Fruit fly (Drosophila melanogaster) whole organism, embryonic: Measurements from ENCODE around the gene CG32590.

Source experiments
- Bgb ChIP-seq: fragments of 200-800 bp; sonication (Bioruptor generic); IDR thresholded peaks from 2 replicates; pipeline ENCODE4 v1.3.6; 2022; ENCODE audit warnings: missing biosample characterization, missing genetic modification characterization; ENCODE audit not compliant: partially characterized antibody
- CG11085 ChIP-seq: fragments of 200-800 bp; sonication (Bioruptor generic); IDR thresholded peaks from 2 replicates; pipeline ENCODE4 v1.3.6; 2022; ENCODE audit warnings: missing biosample characterization, missing genetic modification characterization
- CG13287 ChIP-seq: fragments of 200-800 bp; sonication (Bioruptor generic); IDR thresholded peaks from 2 replicates; pipeline ENCODE4 v1.3.6; 2022; ENCODE audit warnings: missing biosample characterization, missing genetic modification characterization; ENCODE audit not compliant: partially characterized antibody
- CG16813 ChIP-seq: fragments of 200-800 bp; sonication (Bioruptor generic); IDR thresholded peaks from 3 replicates; pipeline ENCODE4 v1.3.6; 2022; ENCODE audit warnings: missing biosample characterization, missing genetic modification characterization; ENCODE audit not compliant: partially characterized antibody
- CG17328 ChIP-seq: fragments of 200-800 bp; sonication (Bioruptor generic); IDR thresholded peaks from 2 replicates; pipeline ENCODE4 v1.3.6; 2022; ENCODE audit warnings: missing biosample characterization, missing genetic modification characterization
- CG17359 ChIP-seq: fragments of 200-800 bp; sonication (Bioruptor generic); optimal IDR thresholded peaks from 3 replicates; lab custom pipeline; 2018; ENCODE audit warnings: missing biosample characterization, mild to moderate bottlenecking, missing genetic modification characterization, moderate library complexity
- CG18476 ChIP-seq: fragments of 200-800 bp; sonication (Bioruptor generic); optimal IDR thresholded peaks from 2 replicates; lab custom pipeline; 2016; ENCODE audit warnings: missing biosample characterization, mild to moderate bottlenecking, missing genetic modification characterization
- CG2712 ChIP-seq: fragments of 200-800 bp; optimal IDR thresholded peaks from 3 replicates; lab custom pipeline; 2019; ENCODE audit warnings: missing biosample characterization, mild to moderate bottlenecking, missing genetic modification characterization, moderate library complexity
- CG30403 ChIP-seq: fragments of 200-800 bp; sonication (Bioruptor generic); optimal IDR thresholded peaks from 3 replicates; lab custom pipeline; 2016; ENCODE audit warnings: missing biosample characterization, missing genetic modification characterization
- CG32772 ChIP-seq: fragments of 200-800 bp; sonication (Bioruptor generic); IDR thresholded peaks from 2 replicates; pipeline ENCODE4 v1.3.6; 2022; ENCODE audit warnings: missing biosample characterization, missing genetic modification characterization
- CG33557 ChIP-seq: fragments of 200-800 bp; sonication (Bioruptor generic); optimal IDR thresholded peaks from 2 replicates; lab custom pipeline; 2019; ENCODE audit warnings: missing biosample characterization, mild to moderate bottlenecking, missing genetic modification characterization, moderate library complexity
- CG8089 ChIP-seq: fragments of 200-800 bp; sonication (Bioruptor generic); optimal IDR thresholded peaks from 3 replicates; lab custom pipeline; 2016; ENCODE audit warnings: missing biosample characterization, missing genetic modification characterization
- CG8290 ChIP-seq, 3 experiments: fragments of 200-800 bp; sonication (Bioruptor generic); optimal IDR thresholded peaks; 2 replicates each; lab custom pipeline; 2016 to 2019; ENCODE audit warnings: missing biosample characterization in 3 of 3, missing genetic modification characterization in 3 of 3, mild to moderate bottlenecking in 2 of 3, moderate library complexity in 1 of 3
- CG8944 ChIP-seq: fragments of 200-800 bp; sonication (Bioruptor generic); optimal IDR thresholded peaks from 3 replicates; lab custom pipeline; 2016; ENCODE audit warnings: missing biosample characterization, missing genetic modification characterization
- CG9797 ChIP-seq: fragments of 200-800 bp; sonication (Bioruptor generic); optimal IDR thresholded peaks from 3 replicates; lab custom pipeline; 2018; ENCODE audit warnings: missing biosample characterization, mild to moderate bottlenecking, missing genetic modification characterization
- Dfd ChIP-seq, 2 experiments: fragments of >200 bp; optimal IDR thresholded peaks; 2 replicates each; lab custom pipeline; 2017; ENCODE audit warnings: missing biosample characterization in 2 of 2, missing genetic modification characterization in 2 of 2
- Dll ChIP-seq: fragments of 200-800 bp; sonication (Bioruptor generic); IDR thresholded peaks from 4 replicates; pipeline ENCODE4 v1.3.6; 2022; ENCODE audit warnings: missing biosample characterization, missing genetic modification characterization; ENCODE audit not compliant: partially characterized antibody
- Doc3 ChIP-seq: fragments of 200-800 bp; sonication (Bioruptor generic); IDR thresholded peaks from 3 replicates; pipeline ENCODE4 v1.3.6; 2022; ENCODE audit warnings: missing biosample characterization, missing genetic modification characterization; ENCODE audit not compliant: partially characterized antibody
- Eip74EF ChIP-seq, 2 experiments: fragments of 200-800 bp in 1 of 2; fragments of >200 bp in 1 of 2; sonication (Bioruptor generic) in 1 of 2; optimal IDR thresholded peaks; 2 replicates each; lab custom pipeline; 2017 to 2019; ENCODE audit warnings: missing biosample characterization in 2 of 2, missing genetic modification characterization in 2 of 2, mild to moderate bottlenecking in 1 of 2, moderate library complexity in 1 of 2
- Gsc ChIP-seq: fragments of 200-800 bp; sonication (Bioruptor generic); IDR thresholded peaks from 2 replicates; pipeline ENCODE4 v1.3.6; 2022; ENCODE audit warnings: missing biosample characterization, missing genetic modification characterization
- HLH4C ChIP-seq: fragments of 200-800 bp; sonication (Bioruptor generic); IDR thresholded peaks from 3 replicates; pipeline ENCODE4 v1.3.6; 2022; ENCODE audit warnings: missing biosample characterization, missing genetic modification characterization; ENCODE audit not compliant: partially characterized antibody
- Hr78 ChIP-seq, 2 experiments: fragments of 200-800 bp in 1 of 2; fragments of >200 bp in 1 of 2; sonication (Bioruptor generic) in 1 of 2; optimal IDR thresholded peaks; 2 replicates each; lab custom pipeline; 2017 to 2019; ENCODE audit warnings: missing biosample characterization in 2 of 2, missing genetic modification characterization in 2 of 2, mild to moderate bottlenecking in 1 of 2, moderate library complexity in 1 of 2
- Lhr ChIP-seq: fragments of 200-800 bp; sonication (Bioruptor generic); optimal IDR thresholded peaks from 3 replicates; lab custom pipeline; 2017; ENCODE audit warnings: mild to moderate bottlenecking, missing biosample characterization, missing genetic modification reagents, missing genetic modification characterization
- MBD-R2 ChIP-seq: fragments of 200-800 bp; sonication (Bioruptor generic); IDR thresholded peaks from 2 replicates; pipeline ENCODE4 v1.3.6; 2022; ENCODE audit warnings: missing biosample characterization, missing genetic modification characterization
- Scr ChIP-seq: fragments of 200-800 bp; sonication (Bioruptor generic); IDR thresholded peaks from 2 replicates; pipeline ENCODE4 v1.3.6; 2022; ENCODE audit warnings: missing biosample characterization, missing genetic modification characterization; ENCODE audit not compliant: partially characterized antibody
- Sin3A ChIP-seq: fragments of >200 bp; optimal IDR thresholded peaks from 2 replicates; lab custom pipeline; 2018
- Sox102F ChIP-seq: fragments of 200-800 bp; sonication (Bioruptor generic); optimal IDR thresholded peaks from 2 replicates; lab custom pipeline; 2018; ENCODE audit warnings: missing biosample characterization, mild to moderate bottlenecking, missing genetic modification characterization, moderate library complexity
- Taf1 ChIP-seq: fragments of 200-800 bp; sonication (Bioruptor generic); IDR thresholded peaks from 2 replicates; pipeline ENCODE4 v1.3.6; 2022; ENCODE audit warnings: missing biosample characterization, missing genetic modification characterization
- YL-1 ChIP-seq: fragments of 200-800 bp; sonication (Bioruptor generic); optimal IDR thresholded peaks from 3 replicates; lab custom pipeline; 2017; ENCODE audit warnings: missing biosample characterization, mild to moderate bottlenecking, missing genetic modification characterization
- ap ChIP-seq: fragments of 200-800 bp; sonication (Bioruptor generic); IDR thresholded peaks from 2 replicates; pipeline ENCODE4 v1.3.6; 2022; ENCODE audit warnings: missing biosample characterization, missing genetic modification characterization
- ato ChIP-seq: fragments of 200-800 bp; sonication (Bioruptor generic); IDR thresholded peaks from 2 replicates; pipeline ENCODE4 v1.3.6; 2022; ENCODE audit warnings: missing biosample characterization, missing genetic modification characterization; ENCODE audit not compliant: partially characterized antibody
- bsh ChIP-seq, 2 experiments: fragments of 200-800 bp; sonication (Bioruptor generic); optimal IDR thresholded peaks; 2 replicates each; lab custom pipeline; 2017 to 2018; ENCODE audit warnings: mild to moderate bottlenecking in 2 of 2, missing biosample characterization in 2 of 2, missing genetic modification characterization in 2 of 2, moderate library complexity in 1 of 2
- caup ChIP-seq: fragments of 200-800 bp; sonication (Bioruptor generic); optimal IDR thresholded peaks from 3 replicates; lab custom pipeline; 2017; ENCODE audit warnings: missing biosample characterization, mild to moderate bottlenecking, missing genetic modification characterization, moderate library complexity; ENCODE audit not compliant: severe bottlenecking
- croc ChIP-seq: fragments of 200-800 bp; sonication (Bioruptor generic); conservative IDR thresholded peaks from 3 replicates; pipeline ENCODE4 v1.3.6; 2022; ENCODE audit warnings: missing biosample characterization, missing genetic modification characterization
- ems ChIP-seq: fragments of 200-800 bp; sonication (Bioruptor generic); optimal IDR thresholded peaks from 3 replicates; lab custom pipeline; 2016; ENCODE audit warnings: missing biosample characterization, missing genetic modification characterization
- en ChIP-seq: fragments of 200-800 bp; sonication (Bioruptor generic); optimal IDR thresholded peaks from 2 replicates; lab custom pipeline; 2016; ENCODE audit warnings: missing biosample characterization, missing genetic modification characterization
- gem ChIP-seq: fragments of 200-800 bp; sonication (Bioruptor generic); optimal IDR thresholded peaks from 2 replicates; lab custom pipeline; 2019; ENCODE audit warnings: missing biosample characterization, mild to moderate bottlenecking, missing genetic modification characterization, moderate library complexity
- jing ChIP-seq: fragments of 200-800 bp; sonication (Bioruptor generic); optimal IDR thresholded peaks from 2 replicates; lab custom pipeline; 2018; ENCODE audit warnings: missing biosample characterization, mild to moderate bottlenecking, missing genetic modification characterization
- knrl ChIP-seq: fragments of 200-800 bp; sonication (Bioruptor generic); IDR thresholded peaks from 3 replicates; pipeline ENCODE4 v1.3.6; 2022; ENCODE audit warnings: missing biosample characterization, missing genetic modification characterization; ENCODE audit not compliant: partially characterized antibody
- nerfin-2 ChIP-seq: fragments of 200-800 bp; sonication (Bioruptor generic); IDR thresholded peaks from 2 replicates; pipeline ENCODE4 v1.3.6; 2022; ENCODE audit warnings: missing biosample characterization, missing genetic modification characterization; ENCODE audit not compliant: partially characterized antibody
- org-1 ChIP-seq: fragments of 200-800 bp; sonication (Bioruptor generic); optimal IDR thresholded peaks from 2 replicates; lab custom pipeline; 2017; ENCODE audit warnings: missing biosample characterization, missing genetic modification characterization
- pros ChIP-seq: fragments of 200-800 bp; sonication (Bioruptor generic); optimal IDR thresholded peaks from 3 replicates; lab custom pipeline; 2019; ENCODE audit warnings: missing biosample characterization, mild to moderate bottlenecking, missing genetic modification characterization, moderate library complexity
- pum ChIP-seq: fragments of 200-800 bp; sonication (Bioruptor generic); optimal IDR thresholded peaks from 2 replicates; lab custom pipeline; 2016; ENCODE audit warnings: missing biosample characterization, missing genetic modification characterization
- pzg ChIP-seq: fragments of 200-800 bp; sonication (Bioruptor generic); optimal IDR thresholded peaks from 3 replicates; lab custom pipeline; 2018; ENCODE audit warnings: missing biosample characterization, mild to moderate bottlenecking, missing genetic modification characterization, moderate library complexity
- rib ChIP-seq: fragments of 200-800 bp; sonication (Bioruptor generic); IDR thresholded peaks from 2 replicates; pipeline ENCODE4 v1.3.6; 2022; ENCODE audit warnings: missing biosample characterization, missing genetic modification characterization
- sens-2 ChIP-seq: fragments of 200-800 bp; sonication (Bioruptor generic); IDR thresholded peaks from 2 replicates; pipeline ENCODE4 v1.3.6; 2022; ENCODE audit warnings: missing biosample characterization, missing genetic modification characterization
- trem ChIP-seq: fragments of 200-800 bp; optimal IDR thresholded peaks from 3 replicates; lab custom pipeline; 2019; ENCODE audit warnings: missing biosample characterization, mild to moderate bottlenecking, missing genetic modification characterization, moderate library complexity

Gene CG32590

DNA sequence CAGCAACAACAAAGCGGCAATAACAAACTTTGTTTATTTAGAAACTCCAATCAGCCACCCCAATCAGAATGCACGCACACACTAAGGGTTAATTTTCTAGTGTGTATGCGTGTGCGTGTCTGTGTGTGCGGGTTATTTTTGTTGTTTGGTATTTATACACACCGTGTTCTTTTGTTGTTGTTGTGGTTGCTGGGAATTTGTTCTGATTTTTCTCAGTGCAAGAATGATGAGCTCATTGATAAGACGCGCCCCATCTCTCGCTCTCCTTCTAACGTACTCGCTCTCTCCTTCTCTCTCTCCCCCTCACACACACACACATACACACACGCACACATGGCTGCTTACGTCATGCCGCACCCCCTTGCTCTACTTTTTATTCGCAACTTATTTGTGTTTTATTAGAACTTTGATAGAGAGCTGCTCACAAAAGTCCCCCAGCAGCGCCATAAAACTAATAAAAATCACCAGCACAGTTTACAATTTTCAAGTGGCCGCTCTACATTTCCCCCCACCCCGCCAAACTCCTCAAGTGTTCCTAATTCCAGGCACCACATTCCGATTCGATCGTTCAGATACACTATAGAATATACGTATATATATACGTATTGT is 937 bp upstream of the CG32590 start (continued):
- TF ChIP-seq croc (no peak), CG13287 (no peak), Sin3A (lab: Kevin White, UChicago) (no peak), trem (tag; lab: Kevin White, UChicago) (no peak)

DNA sequence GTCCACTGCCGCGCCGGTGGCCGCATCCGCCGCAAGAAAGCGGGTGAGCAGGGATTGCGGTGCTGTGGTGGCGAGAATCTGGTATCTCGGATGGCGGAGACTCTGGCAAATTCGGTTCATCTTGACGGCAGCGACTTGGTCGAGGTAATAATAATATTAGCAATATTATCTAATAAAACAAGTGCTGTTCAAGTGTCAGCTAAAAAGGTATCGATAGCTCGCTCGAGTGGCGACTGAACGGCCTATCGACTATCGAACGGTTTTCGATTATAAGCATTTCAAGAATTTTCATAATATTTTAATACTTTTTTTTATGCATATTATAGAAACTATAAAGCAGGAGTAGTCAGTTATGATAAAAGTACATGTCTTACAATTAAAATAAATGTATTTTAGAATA is 923 bp downstream of the CG32590 start, which contains the start of gene Grx5:
Gene Grx5 (minus strand): TSS at position 216 of the 400 bp plus-strand sequence.
- TF ChIP-seq pum (GFP tag; lab: Kevin White, UChicago) (no peak), bsh (GFP tag; optimal IDR thresholded peaks at IDR 0.05; lab: Kevin White, UChicago) (no peak), ems (GFP tag; lab: Kevin White, UChicago) (no peak), Hr78 (GFP tag; optimal IDR thresholded peaks at IDR 0.05; lab: Kevin White, UChicago) (no peak), MBD-R2 (GFP tag; lab: Robert Waterston, UW) (peak; percentile 58), CG30403 (GFP tag; lab: Kevin White, UChicago) (no peak), CG8290 (GFP tag; optimal IDR thresholded peaks at IDR 0.05; lab: Kevin White, UChicago) (no peak), CG8290 (tag; optimal IDR thresholded peaks at IDR 0.05; lab: Kevin White, UChicago) (no peak), Taf1 (GFP tag; lab: Robert Waterston, UW) (no peak), knrl (GFP tag; lab: Robert Waterston, UW) (peak; percentile 47; the same call in 2 of the 3 replicates), CG17359 (tag; lab: Kevin White, UChicago) (no peak), rib (GFP tag; lab: Robert Waterston, UW) (no peak), CG8944 (GFP tag; lab: Kevin White, UChicago) (no peak), pros (no peak), Doc3 (GFP tag; lab: Robert Waterston, UW) (peak; percentile 66; the same call in 2 of the 3 replicates), CG32772 (GFP tag; lab: Robert Waterston, UW) (no peak), CG9797 (GFP tag; lab: Kevin White, UChicago) (no peak), CG33557 (GFP tag; lab: Kevin White, UChicago) (no peak), Eip74EF (GFP tag; optimal IDR thresholded peaks at IDR 0.05; lab: Kevin White, UChicago) (no peak), Scr (GFP tag; lab: Robert Waterston, UW) (peak; percentile 69), org-1 (GFP tag; lab: Kevin White, UChicago) (no peak), CG18476 (GFP tag; lab: Kevin White, UChicago) (no peak), sens-2 (GFP tag; lab: Robert Waterston, UW) (no peak), CG8089 (GFP tag; lab: Kevin White, UChicago) (no peak), jing (GFP tag; lab: Kevin White, UChicago) (no peak), YL-1 (GFP tag; lab: Kevin White, UChicago) (no peak), pzg (GFP tag; lab: Kevin White, UChicago) (peak; percentile 19), CG11085 (no peak), CG17328 (no peak), Dll (GFP tag; lab: Robert Waterston, UW) (peak; percentile 75), Bgb (GFP tag; lab: Robert Waterston, UW) (peak; percentile 45), Dfd (GFP tag; optimal IDR thresholded peaks at IDR 0.05; lab: Kevin White, UChicago) (no peak), CG16813 (GFP tag; lab: Robert Waterston, UW) (peak; percentile 60), ap (GFP tag; lab: Robert Waterston, UW) (no peak), HLH4C (peak; percentile 61; the same call in 1 of the 3 replicates), Lhr (GFP tag; lab: Kevin White, UChicago) (no peak), en (GFP tag; lab: Kevin White, UChicago) (no peak), caup (GFP tag; lab: Kevin White, UChicago) (no peak), ato (GFP tag; lab: Robert Waterston, UW) (no peak), Sox102F (GFP tag; lab: Kevin White, UChicago) (no peak), CG2712 (tag; lab: Kevin White, UChicago) (no peak), Gsc (GFP tag; lab: Robert Waterston, UW) (no peak), nerfin-2 (peak; percentile 55; the same call in 1 of the 2 replicates), gem (tag; lab: Kevin White, UChicago) (no peak)
